Worm (Caenorhabditis elegans) whole organism, L3 larva: ENCODE results near the gene F58E2.2.

Experiments used
- ZK546.5 ChIP-seq: sonication (generic microtip); optimal IDR thresholded peaks from 2 replicates; lab custom pipeline; 2017; ENCODE audit warnings: missing biosample characterization, missing genetic modification characterization
- ama-1 ChIP-seq: fragments of 150-350 bp; optimal IDR thresholded peaks from 2 replicates; lab custom pipeline; 2018
- egl-5 ChIP-seq: fragments of 150-350 bp; optimal IDR thresholded peaks from 2 replicates; lab custom pipeline; 2017; ENCODE audit warnings: missing biosample characterization, missing genetic modification reagents, missing genetic modification characterization, inconsistent platforms
- nhr-28 ChIP-seq: fragments of 150-350 bp; optimal IDR thresholded peaks from 2 replicates; lab custom pipeline; 2014; ENCODE audit warnings: missing biosample characterization, missing genetic modification characterization
- skn-1 ChIP-seq: fragments of 150-350 bp; optimal IDR thresholded peaks from 2 replicates; lab custom pipeline; 2014; ENCODE audit warnings: missing biosample characterization, missing genetic modification characterization
- unc-39 ChIP-seq: sonication (generic microtip); optimal IDR thresholded peaks from 4 replicates; lab custom pipeline; 2017; ENCODE audit warnings: missing biosample characterization, missing genetic modification characterization
- unc-62 ChIP-seq: fragments of 150-350 bp; sonication (generic microtip); optimal IDR thresholded peaks from 4 replicates; lab custom pipeline; 2014; ENCODE audit warnings: missing biosample characterization, missing genetic modification reagents, missing genetic modification characterization

DNA sequence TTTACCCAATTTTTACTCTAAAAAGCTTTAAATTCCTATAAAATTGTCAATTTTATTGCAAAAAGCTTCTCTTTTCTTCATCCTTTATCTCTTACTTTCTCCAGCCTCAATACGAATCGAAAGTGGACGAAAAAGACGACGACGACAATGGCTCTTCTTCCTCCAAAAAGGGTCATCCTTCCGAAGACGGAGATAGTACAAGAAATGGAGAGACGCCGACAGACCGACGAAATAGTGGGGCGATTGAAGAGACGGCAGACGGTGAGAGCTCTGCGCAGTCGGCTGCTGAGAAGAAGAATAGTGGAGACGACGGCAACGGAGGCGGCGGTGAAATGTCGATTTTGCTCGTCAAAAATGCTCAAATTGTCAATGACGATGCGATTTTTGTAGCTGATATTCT is 49.5 kb downstream of the F58E2.2 start:
- TF ChIP-seq ama-1 (no peak), ZK546.5 (tag; lab: Kevin White, UChicago) (no peak), nhr-28 (tag; lab: Kevin White, UChicago) (no peak), egl-5 (no peak), unc-39 (tag; lab: Kevin White, UChicago) (no peak), unc-62 (GFP tag; lab: Kevin White, UChicago) (no peak), skn-1 (no peak)
